Worm (Caenorhabditis elegans) whole organism, midembryonic: ENCODE data around the gene rac-2.
"Not testable (repeated sequence)": the region's sequence is repeated elsewhere in the genome, so short reads cannot be mapped to it uniquely, and the experiment has no call there.

Source experiments
- T22C8.4 ChIP-seq: fragments of 200-800 bp; sonication (Bioruptor generic); IDR thresholded peaks from 2 replicates; pipeline ENCODE4 v1.3.6; 2022; ENCODE audit warnings: missing genetic modification characterization, missing compliant biosample characterization
- cog-1 ChIP-seq: sonication (generic microtip); optimal IDR thresholded peaks from 2 replicates; lab custom pipeline; 2016; ENCODE audit warnings: missing genetic modification characterization, missing compliant biosample characterization
- flt-1 ChIP-seq: fragments of 200-800 bp; sonication (Bioruptor generic); IDR thresholded peaks from 2 replicates; pipeline ENCODE4 v1.3.6; 2022; ENCODE audit warnings: missing genetic modification characterization, missing compliant biosample characterization
- klf-2 ChIP-seq: fragments of 200-800 bp; sonication (Bioruptor generic); conservative IDR thresholded peaks from 2 replicates; pipeline ENCODE4 v1.3.6; 2022; ENCODE audit warnings: missing genetic modification reagents, missing genetic modification characterization, missing compliant biosample characterization
- med-1 ChIP-seq: sonication (generic microtip); optimal IDR thresholded peaks from 2 replicates; lab custom pipeline; 2017; ENCODE audit warnings: missing genetic modification characterization, mild to moderate bottlenecking, missing compliant biosample characterization, antibody characterized with exemption, missing genetic modification reagents; ENCODE audit not compliant: insufficient read depth
- ref-1 ChIP-seq: fragments of 200-800 bp; sonication (Bioruptor generic); conservative IDR thresholded peaks from 2 replicates; pipeline ENCODE4 v1.3.6; 2022; ENCODE audit warnings: missing genetic modification reagents, missing genetic modification characterization, missing compliant biosample characterization
- tab-1 ChIP-seq: fragments of 200-800 bp; sonication (Bioruptor generic); IDR thresholded peaks from 2 replicates; pipeline ENCODE4 v1.3.6; 2022; ENCODE audit warnings: missing genetic modification characterization, missing compliant biosample characterization
- ztf-23 ChIP-seq: fragments of 200-800 bp; sonication (Bioruptor generic); IDR thresholded peaks from 2 replicates; pipeline ENCODE4 v1.3.6; 2022; ENCODE audit warnings: missing genetic modification reagents, missing genetic modification characterization, missing compliant biosample characterization
- ztf-29 ChIP-seq: fragments of 200-800 bp; sonication (Bioruptor generic); IDR thresholded peaks from 2 replicates; pipeline ENCODE4 v1.3.6; 2022; ENCODE audit warnings: missing genetic modification reagents, missing genetic modification characterization, missing compliant biosample characterization

The rac-2 gene

DNA sequence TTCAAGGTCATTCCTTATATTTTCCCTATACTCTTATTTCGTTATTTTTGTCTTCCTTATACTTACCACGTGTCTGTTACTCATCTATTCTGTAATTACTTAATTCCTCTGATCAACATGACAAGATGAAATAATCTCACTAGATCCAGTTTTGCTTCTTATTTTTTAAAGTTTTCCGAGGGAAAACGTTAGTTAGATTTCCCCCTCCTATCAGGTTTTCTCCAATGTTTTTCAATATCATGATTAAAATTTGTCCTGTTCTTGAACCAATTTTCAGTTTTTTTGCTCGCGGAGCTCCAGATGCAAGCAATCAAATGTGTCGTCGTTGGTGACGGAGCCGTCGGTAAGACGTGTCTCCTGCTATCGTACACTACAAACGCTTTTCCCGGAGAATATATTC, at the start of gene rac-2:
Gene rac-2 (plus strand): TSS at position 301 of the 400 bp plus-strand sequence.
- TF ChIP-seq ztf-23; tab-1 (GFP tag; lab: Robert Waterston, UW); med-1 (GFP tag; lab: Kevin White, UChicago): not testable (repeated sequence)

DNA sequence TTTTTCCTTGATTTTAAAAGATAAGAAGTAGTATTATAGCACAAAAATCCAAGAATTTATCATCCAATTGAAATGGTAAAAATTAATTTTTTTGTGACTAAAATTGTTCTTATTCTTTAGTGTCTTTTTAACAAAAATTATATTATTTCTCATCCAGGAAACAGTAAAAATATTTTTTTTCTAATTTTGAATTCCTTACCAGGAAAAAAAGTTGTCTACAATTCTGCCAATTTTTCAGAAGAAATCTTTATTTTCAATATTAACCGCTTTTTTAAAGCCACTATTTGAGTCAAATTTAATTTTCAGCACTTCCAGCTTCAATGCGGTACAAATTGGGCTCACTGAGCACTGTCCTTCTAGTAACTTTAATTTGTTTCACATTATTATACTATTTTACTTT, 37.1 kb upstream of the rac-2 start, which contains the start of gene F38C2.4:
Gene F38C2.4 (plus strand): TSS at position 301 of the 400 bp plus-strand sequence.
- TF ChIP-seq ref-1 (GFP tag; lab: Robert Waterston, UW) (no peak), med-1 (GFP tag; lab: Kevin White, UChicago) (no peak), ztf-29 (no peak), flt-1 (GFP tag; lab: Robert Waterston, UW) (no peak), ztf-23 (no peak), tab-1 (GFP tag; lab: Robert Waterston, UW) (no peak), cog-1 (no peak), klf-2 (GFP tag; lab: Robert Waterston, UW) (no peak)

DNA sequence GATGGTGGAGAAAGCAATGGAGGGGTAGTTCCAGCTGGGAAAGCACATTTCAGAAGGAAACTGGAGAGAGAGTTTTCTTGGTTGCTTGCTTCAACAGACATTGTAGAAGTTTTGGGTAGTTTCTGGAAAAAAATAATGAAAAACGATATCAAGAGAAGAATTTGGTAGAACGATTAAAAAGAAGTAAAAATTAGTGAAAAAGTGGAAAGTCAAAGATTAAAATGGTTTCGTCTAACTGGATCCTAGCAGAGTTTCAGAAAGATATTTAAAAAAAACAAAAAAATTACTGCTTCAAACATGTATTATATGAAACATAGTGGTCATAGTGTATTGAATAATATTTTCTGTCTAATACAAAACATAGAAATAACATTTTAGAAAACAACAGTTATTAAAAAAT, 30.7 kb upstream of the rac-2 start, which contains the start of gene F38C2.7:
Gene F38C2.7 (minus strand): TSS at position 101 of the 400 bp plus-strand sequence.
- no peak for TF ChIP-seq ztf-23

DNA sequence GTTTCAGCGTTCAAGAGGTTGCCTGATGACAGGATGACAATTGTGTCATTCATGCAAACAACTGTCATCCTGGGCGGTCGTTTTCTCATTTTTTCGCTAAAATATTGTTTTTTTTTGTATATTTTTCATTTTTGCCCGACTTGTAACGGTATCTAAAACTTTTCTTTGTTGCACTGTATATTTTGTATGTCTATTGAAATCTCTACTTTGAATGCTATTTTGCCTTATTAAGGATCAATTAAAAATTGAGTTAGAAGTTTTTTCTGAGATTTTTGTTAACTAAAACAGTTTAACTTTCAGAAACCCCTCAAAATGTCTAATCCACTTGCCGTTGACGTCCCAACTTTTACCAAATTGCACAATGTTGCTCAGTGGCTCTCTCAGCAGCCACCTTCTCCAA, 30.1 kb upstream of the rac-2 start, which contains the start of gene ccch-2:
Gene ccch-2 (plus strand): TSS at position 301 of the 400 bp plus-strand sequence.
- TF ChIP-seq cog-1 (no peak), T22C8.4 (GFP tag; lab: Robert Waterston, UW) (no peak), ztf-23 (no peak), med-1 (GFP tag; lab: Kevin White, UChicago) (no peak), flt-1 (GFP tag; lab: Robert Waterston, UW) (no peak), klf-2 (GFP tag; lab: Robert Waterston, UW) (no peak), ref-1 (GFP tag; lab: Robert Waterston, UW) (no peak), ztf-29 (no peak), tab-1 (GFP tag; lab: Robert Waterston, UW) (no peak)

DNA sequence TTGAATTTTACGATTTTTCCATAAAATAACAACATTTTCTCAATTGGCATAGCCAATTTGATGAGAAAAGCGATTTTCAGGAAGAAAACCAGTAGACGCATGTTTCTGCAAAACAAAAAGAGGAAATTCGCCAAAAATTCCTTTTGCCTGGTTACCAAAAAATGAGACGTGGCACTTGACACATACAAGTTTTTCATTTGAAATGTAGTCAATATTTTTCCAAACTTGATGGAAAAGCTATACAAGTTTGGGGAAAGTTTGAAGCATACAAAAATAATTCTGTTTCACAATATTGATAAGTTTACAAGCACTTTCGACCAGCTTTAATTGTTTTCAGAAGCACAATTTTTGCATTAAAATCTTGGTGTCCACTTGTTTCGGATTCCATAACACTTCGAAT, 27.4 kb upstream of the rac-2 start, which contains the start of gene clec-191:
Gene clec-191 (minus strand): TSS at position 101 of the 400 bp plus-strand sequence.
- no peak for TF ChIP-seq flt-1 (GFP tag; lab: Robert Waterston, UW)

DNA sequence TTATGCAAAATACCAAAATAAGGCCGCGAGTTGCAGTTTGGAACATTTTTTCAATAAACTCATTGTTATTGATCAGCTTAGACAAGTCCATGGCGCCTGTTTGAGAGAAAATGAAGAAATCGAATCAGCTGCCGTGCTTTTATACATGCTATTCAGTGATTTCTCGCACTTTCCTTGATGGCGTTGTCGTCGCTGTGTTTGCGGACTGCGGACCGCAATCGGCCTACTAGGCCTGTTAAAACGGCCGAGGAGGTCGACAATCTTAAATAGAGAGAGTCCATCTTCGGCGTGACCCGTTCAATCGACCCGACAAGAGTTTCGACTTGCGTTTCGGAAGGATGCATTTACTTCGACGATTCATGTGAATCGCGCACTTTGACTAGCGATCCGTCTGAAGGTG, 17.3 kb upstream of the rac-2 start, which contains the start of gene srz-75:
Gene srz-75 (minus strand): TSS at position 101 of the 400 bp plus-strand sequence.
- TF ChIP-seq tab-1 (GFP tag; lab: Robert Waterston, UW) (no peak), klf-2 (GFP tag; lab: Robert Waterston, UW) (no peak), ztf-29 (no peak), ztf-23 (no peak), flt-1 (GFP tag; lab: Robert Waterston, UW) (no peak), T22C8.4 (GFP tag; lab: Robert Waterston, UW) (no peak), med-1 (GFP tag; lab: Kevin White, UChicago) (no peak), ref-1 (GFP tag; lab: Robert Waterston, UW) (no peak), cog-1 (no peak)

DNA sequence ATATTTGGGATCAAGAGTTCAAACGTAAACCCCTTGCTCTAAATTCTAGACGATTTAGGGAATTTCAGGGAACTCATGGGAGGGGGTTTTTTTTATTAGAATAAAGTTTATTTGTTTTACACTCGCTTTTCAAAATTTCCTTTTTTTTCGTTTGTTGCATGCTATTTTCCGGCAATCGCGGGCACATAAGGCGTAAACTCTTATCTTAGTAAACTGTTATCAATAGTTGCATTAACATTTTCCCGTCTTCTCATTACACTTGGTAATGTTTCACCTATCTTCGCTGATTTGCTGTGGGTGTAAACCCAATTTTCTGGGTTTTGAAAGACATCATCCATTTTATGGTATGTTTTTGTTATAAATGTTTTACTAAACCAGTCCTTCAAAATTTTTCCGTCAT, 14.1 kb upstream of the rac-2 start:
- no peak for TF ChIP-seq flt-1 (GFP tag; lab: Robert Waterston, UW)
- no peak for TF ChIP-seq T22C8.4 (GFP tag; lab: Robert Waterston, UW)
- TF ChIP-seq ref-1 (GFP tag; lab: Robert Waterston, UW) = no peak
- TF ChIP-seq med-1 (GFP tag; lab: Kevin White, UChicago) = no peak
- no peak for TF ChIP-seq klf-2 (GFP tag; lab: Robert Waterston, UW)
- no peak for TF ChIP-seq ztf-23

DNA sequence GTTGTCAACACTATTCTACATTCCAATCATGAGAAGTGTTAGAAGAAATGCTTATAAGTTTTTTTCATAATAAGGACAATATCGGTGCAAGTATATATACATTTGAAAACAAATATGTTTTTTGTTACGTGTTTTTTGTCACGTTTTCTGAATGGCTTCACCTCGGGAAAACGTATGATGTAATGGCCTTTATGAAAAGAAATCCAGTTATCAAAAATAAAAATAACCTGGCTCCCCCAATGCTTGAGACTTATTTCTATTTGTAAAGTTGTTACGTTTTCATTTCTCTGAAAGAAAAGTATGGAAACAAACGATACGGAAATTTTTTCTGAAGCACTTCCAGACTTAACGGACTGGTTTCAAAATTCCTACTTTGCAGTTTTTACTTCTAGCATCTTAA, 9.2 kb upstream of the rac-2 start, which contains the start of gene srz-72:
Gene srz-72 (plus strand): TSS at position 301 of the 400 bp plus-strand sequence.
- TF ChIP-seq klf-2 (GFP tag; lab: Robert Waterston, UW) (no peak), ztf-29 (no peak), med-1 (GFP tag; lab: Kevin White, UChicago) (no peak), tab-1 (GFP tag; lab: Robert Waterston, UW) (no peak), ref-1 (GFP tag; lab: Robert Waterston, UW) (no peak), flt-1 (GFP tag; lab: Robert Waterston, UW) (no peak)

DNA sequence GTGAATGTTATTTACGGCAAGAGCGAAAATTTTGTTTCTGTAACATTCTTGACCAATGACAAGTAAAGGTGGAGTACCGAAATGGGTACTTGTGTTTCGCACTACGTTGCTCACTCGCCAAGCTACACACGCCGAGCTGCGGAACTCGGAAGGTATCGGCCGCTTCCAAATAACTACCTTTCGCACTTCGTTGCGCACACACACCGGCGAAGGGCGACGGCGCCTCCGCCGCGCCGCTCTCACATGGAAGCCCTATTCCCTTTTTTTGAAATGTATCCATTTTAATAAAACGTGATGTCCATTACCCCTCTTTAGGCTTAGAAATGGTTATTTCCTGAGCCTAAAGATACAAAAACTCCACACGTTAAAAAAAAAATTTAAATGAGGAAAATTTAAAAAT, 1.1 kb upstream of the rac-2 start:
- TF ChIP-seq klf-2 (GFP tag; lab: Robert Waterston, UW) (no peak), med-1 (GFP tag; lab: Kevin White, UChicago) (no peak)

DNA sequence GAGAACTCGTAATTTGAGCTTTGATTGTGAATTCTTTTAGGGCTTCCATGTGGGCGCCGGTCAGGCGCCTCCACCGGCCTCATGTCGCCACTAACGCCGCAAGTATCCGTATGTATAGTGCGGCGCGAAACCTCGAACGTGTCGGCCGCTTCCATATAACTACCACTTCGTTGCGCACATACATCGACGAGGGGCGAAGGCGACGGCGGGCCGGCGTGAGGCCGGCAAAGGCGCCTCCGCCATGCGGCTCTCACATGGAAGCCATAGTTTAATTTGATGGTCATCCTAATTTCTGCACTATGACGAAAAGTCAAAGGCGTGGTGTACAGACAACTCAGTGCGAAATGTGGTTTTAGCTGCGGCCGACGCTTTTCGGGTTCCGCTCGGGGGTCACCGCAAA, 2.1 kb downstream of the rac-2 start:
- TF ChIP-seq med-1 (GFP tag; lab: Kevin White, UChicago) = no peak
- no peak for TF ChIP-seq T22C8.4 (GFP tag; lab: Robert Waterston, UW)
- TF ChIP-seq ztf-29 = no peak

DNA sequence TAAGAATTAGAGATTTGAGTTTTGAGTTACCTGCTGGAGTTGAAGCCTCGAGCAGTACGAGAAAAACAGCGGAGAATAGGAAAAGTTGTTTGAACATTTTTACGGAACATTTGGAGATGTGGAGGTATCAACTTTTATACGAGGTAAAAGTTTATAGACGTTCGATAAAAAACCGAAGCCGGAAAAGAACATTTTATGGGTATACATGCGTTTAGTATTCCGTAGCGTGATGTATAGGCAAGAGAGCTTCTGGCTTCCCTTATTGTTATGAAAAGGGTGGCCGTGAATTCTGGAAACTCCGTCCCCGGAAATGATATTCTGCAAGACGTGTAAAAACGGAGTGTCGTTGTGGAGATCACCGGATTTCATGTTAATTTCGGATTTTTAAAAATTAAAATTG, 12.4 kb downstream of the rac-2 start, which contains the start of gene K03D3.5:
Gene K03D3.5 (minus strand): TSS at position 101 of the 400 bp plus-strand sequence.
- TF ChIP-seq T22C8.4 (GFP tag; lab: Robert Waterston, UW) (no peak), med-1 (GFP tag; lab: Kevin White, UChicago) (no peak), ztf-29 (no peak), ref-1 (GFP tag; lab: Robert Waterston, UW) (no peak)
